Worm (Caenorhabditis elegans) whole organism, L3 larva: ENCODE results near the gene flp-2.
A peak's percentile ranks its signal among the peaks of the same experiment; 100 is the strongest.

Source experiments
- R02D3.7 ChIP-seq: fragments of 150-350 bp; optimal IDR thresholded peaks from 2 replicates; lab custom pipeline; 2014; ENCODE audit warnings: missing biosample characterization, missing genetic modification characterization
- ceh-16 ChIP-seq: sonication (generic microtip); optimal IDR thresholded peaks from 2 replicates; lab custom pipeline; 2017; ENCODE audit warnings: missing biosample characterization, missing genetic modification characterization
- ceh-28 ChIP-seq: fragments of 150-350 bp; optimal IDR thresholded peaks from 2 replicates; lab custom pipeline; 2014; ENCODE audit warnings: missing biosample characterization, missing genetic modification reagents, missing genetic modification characterization
- ceh-9 ChIP-seq: sonication (generic microtip); optimal IDR thresholded peaks from 2 replicates; lab custom pipeline; 2018; ENCODE audit warnings: missing biosample characterization, missing genetic modification characterization
- daf-12 ChIP-seq: fragments of 150-350 bp; optimal IDR thresholded peaks from 2 replicates; lab custom pipeline; 2014; ENCODE audit warnings: missing biosample characterization, missing genetic modification reagents, missing genetic modification characterization
- egl-27 ChIP-seq: sonication (generic microtip); optimal IDR thresholded peaks from 4 replicates; lab custom pipeline; 2017; ENCODE audit warnings: missing biosample characterization, missing genetic modification reagents, missing genetic modification characterization
- elt-1 ChIP-seq: fragments of 150-350 bp; optimal IDR thresholded peaks from 2 replicates; lab custom pipeline; 2014; ENCODE audit warnings: missing biosample characterization, missing genetic modification characterization
- elt-3 ChIP-seq, 3 experiments: fragments of 150-350 bp in 1 of 3; sonication (generic microtip) in 2 of 3; optimal IDR thresholded peaks; 2 replicates in 2 of 3; 4 replicates in 1 of 3; lab custom pipeline; 2014 to 2017; ENCODE audit warnings: missing biosample characterization in 3 of 3, missing genetic modification characterization in 3 of 3
- jun-1 ChIP-seq: fragments of 150-350 bp; optimal IDR thresholded peaks from 2 replicates; lab custom pipeline; 2014; ENCODE audit warnings: missing biosample characterization, missing genetic modification reagents, missing genetic modification characterization
- lin-15B ChIP-seq: fragments of 150-350 bp; optimal IDR thresholded peaks from 2 replicates; lab custom pipeline; 2014; ENCODE audit warnings: missing biosample characterization, missing genetic modification characterization
- lin-39 ChIP-seq: fragments of 150-350 bp; optimal IDR thresholded peaks from 2 replicates; lab custom pipeline; 2018; ENCODE audit warnings: missing biosample characterization, missing genetic modification reagents, missing genetic modification characterization
- lsy-12 ChIP-seq: sonication (generic microtip); optimal IDR thresholded peaks from 2 replicates; lab custom pipeline; 2016; ENCODE audit warnings: mild to moderate bottlenecking, missing genetic modification characterization, missing compliant biosample characterization
- mdl-1 ChIP-seq: fragments of 150-350 bp; optimal IDR thresholded peaks from 2 replicates; lab custom pipeline; 2014; ENCODE audit warnings: missing biosample characterization, missing genetic modification characterization
- nfya-1 ChIP-seq: sonication (generic microtip); optimal IDR thresholded peaks from 2 replicates; lab custom pipeline; 2017; ENCODE audit warnings: missing genetic modification characterization, mild to moderate bottlenecking, missing compliant biosample characterization, antibody characterized with exemption, moderate library complexity; ENCODE audit not compliant: insufficient read depth
- nhr-11 ChIP-seq: fragments of 150-350 bp; optimal IDR thresholded peaks from 2 replicates; lab custom pipeline; 2014; ENCODE audit warnings: missing biosample characterization, missing genetic modification characterization
- nhr-12 ChIP-seq: fragments of 150-350 bp; optimal IDR thresholded peaks from 2 replicates; lab custom pipeline; 2014; ENCODE audit warnings: missing biosample characterization, missing genetic modification characterization
- nhr-23 ChIP-seq: fragments of 150-350 bp; optimal IDR thresholded peaks from 2 replicates; lab custom pipeline; 2014; ENCODE audit warnings: missing biosample characterization, missing genetic modification reagents, missing genetic modification characterization
- nhr-28 ChIP-seq: fragments of 150-350 bp; optimal IDR thresholded peaks from 2 replicates; lab custom pipeline; 2014; ENCODE audit warnings: missing biosample characterization, missing genetic modification characterization
- nhr-43 ChIP-seq: sonication (generic microtip); optimal IDR thresholded peaks from 2 replicates; lab custom pipeline; 2016; ENCODE audit warnings: mild to moderate bottlenecking, missing genetic modification characterization, missing compliant biosample characterization; ENCODE audit not compliant: poor library complexity, severe bottlenecking
- nhr-67 ChIP-seq: fragments of 150-350 bp; optimal IDR thresholded peaks from 2 replicates; lab custom pipeline; 2014; ENCODE audit warnings: missing biosample characterization, missing genetic modification characterization
- nhr-76 ChIP-seq: fragments of 150-350 bp; sonication (generic microtip); optimal IDR thresholded peaks from 5 replicates; lab custom pipeline; 2014; ENCODE audit warnings: missing biosample characterization, missing genetic modification characterization
- nhr-77 ChIP-seq: fragments of 150-350 bp; optimal IDR thresholded peaks from 2 replicates; lab custom pipeline; 2014; ENCODE audit warnings: missing biosample characterization, missing genetic modification characterization
- pqm-1 ChIP-seq: fragments of 150-350 bp; optimal IDR thresholded peaks from 2 replicates; lab custom pipeline; 2017; ENCODE audit warnings: missing biosample characterization, missing genetic modification characterization, inconsistent platforms
- skn-1 ChIP-seq: fragments of 150-350 bp; optimal IDR thresholded peaks from 2 replicates; lab custom pipeline; 2014; ENCODE audit warnings: missing biosample characterization, missing genetic modification characterization
- tbx-2 ChIP-seq: sonication (generic microtip); optimal IDR thresholded peaks from 2 replicates; lab custom pipeline; 2016; ENCODE audit warnings: mild to moderate bottlenecking, missing genetic modification characterization, missing compliant biosample characterization
- unc-39 ChIP-seq: sonication (generic microtip); optimal IDR thresholded peaks from 4 replicates; lab custom pipeline; 2017; ENCODE audit warnings: missing biosample characterization, missing genetic modification characterization
- unc-62 ChIP-seq: fragments of 150-350 bp; sonication (generic microtip); optimal IDR thresholded peaks from 4 replicates; lab custom pipeline; 2014; ENCODE audit warnings: missing biosample characterization, missing genetic modification reagents, missing genetic modification characterization
- zag-1 ChIP-seq: fragments of 150-350 bp; optimal IDR thresholded peaks from 2 replicates; lab custom pipeline; 2014; ENCODE audit warnings: missing biosample characterization, missing genetic modification characterization
- ztf-11 ChIP-seq: fragments of 150-350 bp; optimal IDR thresholded peaks from 2 replicates; lab custom pipeline; 2014; ENCODE audit warnings: missing biosample characterization, missing genetic modification characterization
- ztf-4 ChIP-seq: fragments of 150-350 bp; optimal IDR thresholded peaks from 2 replicates; lab custom pipeline; 2014; ENCODE audit warnings: missing biosample characterization, missing genetic modification characterization

flp-2 gene

ce11 chrX:10083272-10083671 is 11.8 kb downstream of the flp-2 start:
- TF ChIP-seq nhr-43 (tag; lab: Kevin White, UChicago), result no peak
- no peak for TF ChIP-seq mdl-1 (tag; lab: Kevin White, UChicago)
- no peak for TF ChIP-seq nhr-28
- TF ChIP-seq ceh-9 (tag; lab: Kevin White, UChicago), result no peak
- no peak for TF ChIP-seq nhr-67 (tag; lab: Kevin White, UChicago)

DNA sequence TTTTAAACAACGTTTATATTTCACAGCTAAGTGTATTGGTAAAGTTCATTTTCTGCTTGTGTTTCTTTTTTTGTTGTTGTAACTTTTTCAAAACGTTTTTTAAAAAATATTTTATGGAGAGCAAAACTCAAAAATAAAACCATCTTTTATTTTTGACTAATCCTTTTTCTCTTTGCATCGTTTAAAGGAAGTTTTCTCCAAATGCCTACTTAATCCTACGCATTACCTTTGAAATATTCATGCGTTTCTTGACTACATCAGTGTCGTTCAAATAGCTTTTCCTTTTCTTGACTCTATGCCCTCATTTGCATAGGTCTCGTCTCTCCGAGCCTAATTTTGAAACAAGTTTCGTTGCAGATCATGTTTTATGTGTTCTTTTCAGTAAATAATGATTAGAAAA is 14.0 kb downstream of the flp-2 start:
- TF ChIP-seq elt-1 (tag; lab: Kevin White, UChicago) (peak; percentile 43), nhr-11 (tag; lab: Kevin White, UChicago) (no peak), egl-27 (tag; lab: Kevin White, UChicago) (no peak)

ce11 chrX:10079230-10079629 is 15.8 kb downstream of the flp-2 start:
- TF ChIP-seq lin-39 (tag; lab: Kevin White, UChicago), result peak; percentile 40
- no peak for TF ChIP-seq unc-62
- TF ChIP-seq nfya-1 (tag; lab: Kevin White, UChicago), result peak; percentile 33
- TF ChIP-seq jun-1, result no peak
- no peak for TF ChIP-seq unc-39
- no peak for TF ChIP-seq ceh-16 (tag; lab: Kevin White, UChicago)

DNA sequence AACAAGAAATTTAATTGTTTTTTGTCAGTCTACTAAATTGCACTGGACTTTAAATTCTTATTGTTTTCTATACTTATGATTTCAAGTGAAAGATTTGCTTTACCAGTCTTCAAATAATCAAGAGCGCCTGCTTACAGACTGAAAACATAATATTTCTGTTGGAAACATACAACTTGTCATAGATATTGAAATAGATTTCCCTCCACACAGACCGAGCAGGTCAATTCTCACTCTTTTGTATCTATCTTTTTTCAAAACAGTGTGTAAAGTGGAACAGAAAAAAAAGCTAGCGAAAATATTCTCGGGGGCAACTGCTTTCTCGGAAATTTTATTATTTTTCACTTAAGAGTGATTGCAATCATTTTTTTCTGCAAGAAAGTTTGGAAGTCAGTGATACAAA is 16.4 kb downstream of the flp-2 start:
- TF ChIP-seq ceh-9 (tag; lab: Kevin White, UChicago) (no peak), ceh-28 (tag; lab: Kevin White, UChicago) (peak; percentile 62)

DNA sequence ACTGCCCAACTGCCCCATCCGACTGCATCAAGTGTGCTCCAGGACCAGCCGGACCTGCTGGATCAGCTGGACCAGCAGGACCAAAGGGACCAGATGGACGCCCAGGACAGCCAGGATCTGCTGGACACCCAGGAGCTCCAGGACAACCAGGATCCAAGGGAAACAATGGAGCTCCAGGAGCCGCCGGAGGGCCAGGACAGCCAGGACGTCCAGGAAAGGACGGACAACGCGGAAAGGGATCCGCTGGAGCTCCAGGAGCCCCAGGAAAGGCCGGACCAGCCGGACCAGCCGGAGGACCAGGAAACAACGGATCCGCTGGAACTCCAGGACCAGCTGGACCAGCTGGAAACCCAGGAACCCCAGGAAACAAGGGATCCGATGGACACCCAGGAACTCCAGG is 17.0 kb downstream of the flp-2 start:
- no peak for TF ChIP-seq pqm-1
- TF ChIP-seq nhr-28, result no peak
- TF ChIP-seq lsy-12, result no peak
- no peak for TF ChIP-seq ceh-9 (tag; lab: Kevin White, UChicago)
- no peak for TF ChIP-seq R02D3.7 (tag; lab: Kevin White, UChicago)
- no peak for TF ChIP-seq elt-3 (tag; optimal IDR thresholded peaks at IDR 0.05; lab: Kevin White, UChicago)
- TF ChIP-seq nhr-23 (tag; lab: Kevin White, UChicago), result no peak
- TF ChIP-seq zag-1 (tag; lab: Kevin White, UChicago), result no peak
- TF ChIP-seq nhr-67 (tag; lab: Kevin White, UChicago), result no peak
- TF ChIP-seq ceh-28 (tag; lab: Kevin White, UChicago), result no peak
- no peak for TF ChIP-seq lin-15B
- TF ChIP-seq mdl-1 (tag; lab: Kevin White, UChicago), result no peak
- TF ChIP-seq unc-39, result no peak
- TF ChIP-seq nhr-77, result no peak
- TF ChIP-seq, all 47 proteins: peak for 0

DNA sequence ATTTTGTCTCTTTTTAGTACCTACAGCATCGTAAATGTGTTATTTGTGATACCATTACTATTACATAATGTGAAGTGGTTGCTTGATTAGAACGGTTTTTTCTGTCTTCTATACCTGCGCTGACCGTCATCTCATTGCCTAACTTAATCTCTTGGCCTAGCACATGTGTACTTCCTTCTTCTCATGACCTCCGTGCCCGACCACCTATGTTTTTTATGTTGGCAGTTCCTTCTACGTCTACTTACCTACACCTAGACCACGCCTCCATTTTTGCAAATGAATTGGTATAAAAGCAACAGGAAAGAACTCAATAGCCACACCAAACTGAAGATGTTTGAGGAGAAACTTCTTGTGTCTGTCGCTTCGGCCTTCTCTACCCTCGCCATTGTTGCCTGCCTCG is 17.7 kb downstream of the flp-2 start, which contains the start of gene col-176:
Gene col-176 (plus strand): TSS at position 301 of the 400 bp plus-strand sequence.
- TF ChIP-seq ztf-4 (tag; lab: Kevin White, UChicago) (no peak), tbx-2 (tag; lab: Kevin White, UChicago) (no peak), daf-12 (tag; lab: Kevin White, UChicago) (no peak), nhr-23 (tag; lab: Kevin White, UChicago) (peak; percentile 58), skn-1 (tag; lab: Kevin White, UChicago) (no peak), nhr-12 (tag; lab: Kevin White, UChicago) (no peak), ztf-11 (tag; lab: Kevin White, UChicago) (no peak), elt-1 (tag; lab: Kevin White, UChicago) (no peak), elt-3 (tag; optimal IDR thresholded peaks at IDR 0.05; lab: Kevin White, UChicago) (no peak)

- TF ChIP-seq lin-39 (tag; lab: Kevin White, UChicago) (no peak), nfya-1 (tag; lab: Kevin White, UChicago) (no peak), nhr-23 (tag; lab: Kevin White, UChicago) (peak; percentile 64), nhr-76 (tag; lab: Kevin White, UChicago) (no peak)
Measured at ce11 chrX:10076334-10076733, 18.7 kb downstream of the flp-2 start.
